Fruit fly (Drosophila melanogaster): ENCODE measurements around the gene Nup37.

Gene Nup37

dm6 chr3R:25207405-25208003 lies 40.0 kb upstream of the Nup37 start (continued):
- peak; percentile 85 for TF ChIP-seq CG34406 (GFP tag; optimal IDR thresholded peaks at IDR 0.05)
- TF ChIP-seq CG4318 (GFP tag; optimal IDR thresholded peaks at IDR 0.05) = peak; percentile 75
- peak; percentile 53 for TF ChIP-seq Ets21C (GFP tag; optimal IDR thresholded peaks at IDR 0.05)
- TF ChIP-seq CG8319 (GFP tag; optimal IDR thresholded peaks at IDR 0.05) = peak; percentile 62
- TF ChIP-seq acj6 (GFP tag; optimal IDR thresholded peaks at IDR 0.05) = peak; percentile 83
- peak; percentile 88 for TF ChIP-seq CG6808 (GFP tag; optimal IDR thresholded peaks at IDR 0.05)
- no peak for TF ChIP-seq Hr38 (GFP tag; optimal IDR thresholded peaks at IDR 0.05)
- peak; percentile 35 for TF ChIP-seq fd85E (GFP tag; optimal IDR thresholded peaks at IDR 0.05)
- peak; percentile 70 for TF ChIP-seq CG11294 (GFP tag; IDR thresholded peaks at IDR 0.05)
- TF ChIP-seq CG6163 (GFP tag; IDR thresholded peaks at IDR 0.05) = peak; percentile 87
- TF ChIP-seq eg (GFP tag; IDR thresholded peaks at IDR 0.05) = peak; percentile 90
- TF ChIP-seq Eip78C (GFP tag) = peak; percentile 95
- TF ChIP-seq CG7368 (GFP tag; optimal IDR thresholded peaks at IDR 0.05) = peak; percentile 64
- TF ChIP-seq achi (GFP tag; optimal IDR thresholded peaks at IDR 0.05) = peak; percentile 87
- TF ChIP-seq Sox15 (GFP tag; optimal IDR thresholded peaks at IDR 0.05) = peak; percentile 61
- TF ChIP-seq CG32006 (GFP tag; optimal IDR thresholded peaks at IDR 0.05) = peak; percentile 91

DNA sequence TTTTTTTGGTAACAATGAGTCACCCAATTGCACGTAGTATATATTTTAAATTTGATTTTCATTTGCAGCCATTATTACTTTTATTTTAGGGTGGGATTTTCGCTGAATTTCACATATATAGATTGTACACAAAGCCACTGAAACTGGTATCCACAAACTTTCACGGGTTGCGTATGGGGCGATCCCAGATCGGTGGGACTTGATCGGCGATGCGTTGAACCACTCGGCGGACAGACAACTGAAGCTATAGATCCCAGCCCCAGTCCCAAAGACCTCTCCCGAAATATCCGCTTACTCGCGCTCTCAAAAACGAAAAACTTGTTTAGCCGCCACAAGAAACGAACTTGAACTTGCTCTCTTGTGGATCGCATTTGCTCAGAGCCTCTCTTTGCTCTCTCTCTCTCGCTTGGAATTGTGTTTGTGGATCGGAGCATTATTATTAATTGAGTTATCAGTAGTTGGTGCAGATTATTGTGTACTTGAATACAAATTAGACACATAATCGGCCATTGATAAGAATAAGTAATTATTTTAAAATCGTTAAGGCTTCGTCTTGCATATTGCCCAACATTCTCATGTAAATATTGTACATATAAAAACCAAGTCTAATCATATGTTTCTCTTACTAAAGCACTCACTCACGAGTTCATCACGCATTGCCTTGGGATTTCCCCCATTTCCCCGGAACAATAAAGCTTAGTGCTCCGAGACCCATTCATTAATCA lies 39.3 kb upstream of the Nup37 start, which contains the start of gene Cad96Ca:
Cad96Ca (minus strand) TSS at position 242 of the 725 bp plus-strand sequence.
- TF ChIP-seq CG1621 (tag; optimal IDR thresholded peaks at IDR 0.05) (peak; percentile 35), pdm3 (GFP tag; optimal IDR thresholded peaks at IDR 0.05) (no peak), Met (GFP tag; optimal IDR thresholded peaks at IDR 0.05) (no peak), CG9139 (GFP tag; optimal IDR thresholded peaks at IDR 0.05) (peak; percentile 1), CG6808 (GFP tag; optimal IDR thresholded peaks at IDR 0.05) (no peak), Ets21C (GFP tag; optimal IDR thresholded peaks at IDR 0.05) (no peak), CG6854 (GFP tag; optimal IDR thresholded peaks at IDR 0.05) (peak; percentile 41), eg (GFP tag; IDR thresholded peaks at IDR 0.05) (peak; percentile 39; the same call in 1 of the 3 replicates), dsx (GFP tag; optimal IDR thresholded peaks at IDR 0.05; ENCODE audit: poor library complexity, severe bottlenecking) (peak; percentile 23), ss (GFP tag; optimal IDR thresholded peaks at IDR 0.05) (peak; percentile 9 to 44), CG6163 (GFP tag; IDR thresholded peaks at IDR 0.05) (0 out of 3 replicates have a peak, but pooled peaks have one; percentile 15)

DNA sequence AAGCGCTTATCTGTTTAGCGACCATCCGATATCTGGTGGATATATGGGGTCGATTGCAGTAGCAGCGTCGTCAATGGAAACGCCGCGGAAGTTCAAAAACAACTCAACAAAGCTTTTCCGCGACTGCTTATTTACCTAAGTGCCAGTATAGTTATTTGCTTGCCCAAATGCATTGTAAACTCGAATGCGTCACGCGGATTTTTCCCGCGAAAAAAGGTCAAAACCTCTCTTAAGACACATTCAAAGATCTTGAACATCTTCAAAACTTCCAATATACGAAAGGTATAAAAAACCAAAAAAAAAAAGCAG lies 38.7 kb upstream of the Nup37 start:
- TF ChIP-seq Hr38 (GFP tag; optimal IDR thresholded peaks at IDR 0.05) (no peak), Eip78C (GFP tag) (peak; percentile 40)

dm6 chr3R:25209207-25209606 lies 38.3 kb upstream of the Nup37 start:
- TF ChIP-seq fd59A (GFP tag; optimal IDR thresholded peaks at IDR 0.05) (no peak), CG7368 (GFP tag; optimal IDR thresholded peaks at IDR 0.05) (no peak), Smox (GFP tag; optimal IDR thresholded peaks at IDR 0.05) (no peak), CG1621 (tag; optimal IDR thresholded peaks at IDR 0.05) (no peak), svp (GFP tag) (peak; percentile 88)

DNA sequence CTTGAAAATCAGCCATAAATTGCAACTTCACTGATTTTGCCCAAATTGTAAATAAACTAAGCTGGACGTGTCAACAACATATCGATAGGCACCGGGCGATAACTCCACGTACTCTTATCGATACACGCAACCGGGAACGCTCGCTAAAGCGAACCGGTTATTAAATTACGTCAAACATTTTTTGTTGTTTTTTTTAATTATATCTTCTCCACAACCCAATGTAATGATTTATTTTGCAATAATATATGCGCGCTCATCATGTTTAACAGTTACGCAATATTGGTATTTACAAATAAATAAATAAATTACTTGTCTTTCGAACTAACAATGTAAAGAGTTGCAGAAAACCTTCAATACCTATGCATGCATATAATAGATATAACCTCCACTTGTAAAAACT lies 32.3 kb upstream of the Nup37 start, which contains the start of gene Saysd1:
Saysd1 (minus strand) TSS at position 66 of the 400 bp plus-strand sequence.
- no peak for TF ChIP-seq Blimp-1 (GFP tag; optimal IDR thresholded peaks at IDR 0.05)
- no peak for TF ChIP-seq Hr39 (GFP tag; optimal IDR thresholded peaks at IDR 0.05)
- TF ChIP-seq CG8119 (GFP tag; IDR thresholded peaks at IDR 0.05) = no peak
- TF ChIP-seq cyc (GFP tag; optimal IDR thresholded peaks at IDR 0.05) = peak; percentile 44
- no peak for TF ChIP-seq topi (GFP tag; optimal IDR thresholded peaks at IDR 0.05)
- no peak for TF ChIP-seq Hr38 (GFP tag; optimal IDR thresholded peaks at IDR 0.05)
- no peak for TF ChIP-seq Ets96B (tag; optimal IDR thresholded peaks at IDR 0.05)
- no peak for TF ChIP-seq CG6854 (GFP tag; optimal IDR thresholded peaks at IDR 0.05)
- no peak for TF ChIP-seq CG15336 (GFP tag; IDR thresholded peaks at IDR 0.05)
- no peak for TF ChIP-seq CG8632 (GFP tag; optimal IDR thresholded peaks at IDR 0.05)
- TF ChIP-seq pdm3 (GFP tag; optimal IDR thresholded peaks at IDR 0.05) = no peak
- no peak for TF ChIP-seq Ets21C (GFP tag; optimal IDR thresholded peaks at IDR 0.05)
- no peak for TF ChIP-seq CG11294 (GFP tag; IDR thresholded peaks at IDR 0.05)
- TF ChIP-seq CG34406 (GFP tag; optimal IDR thresholded peaks at IDR 0.05) = no peak
- no peak for TF ChIP-seq Eip75B (GFP tag; optimal IDR thresholded peaks at IDR 0.05)
- peak; percentile 97 for TF ChIP-seq fkh (GFP tag; optimal IDR thresholded peaks at IDR 0.05)
- peak; percentile 33 for TF ChIP-seq dsx (GFP tag; optimal IDR thresholded peaks at IDR 0.05; ENCODE audit: poor library complexity, severe bottlenecking)
- TF ChIP-seq Eip93F (GFP tag; optimal IDR thresholded peaks at IDR 0.05) = no peak
- no peak for TF ChIP-seq OdsH (GFP tag; optimal IDR thresholded peaks at IDR 0.05)
- TF ChIP-seq Smox (GFP tag; optimal IDR thresholded peaks at IDR 0.05) = no peak
- peak; percentile 28 for TF ChIP-seq esn (GFP tag; optimal IDR thresholded peaks at IDR 0.05)
- TF ChIP-seq CG6276 (GFP tag; optimal IDR thresholded peaks at IDR 0.05) = no peak
- TF ChIP-seq CG16779 (tag; optimal IDR thresholded peaks at IDR 0.05) = no peak
- TF ChIP-seq CG7368 (GFP tag; optimal IDR thresholded peaks at IDR 0.05) = no peak
- TF ChIP-seq ss (GFP tag; optimal IDR thresholded peaks at IDR 0.05) = no peak
